Worm (Caenorhabditis elegans) whole organism, young adult: ENCODE measurements around the gene srr-10.

Source experiments
- B0035.1 ChIP-seq: sonication (generic microtip); optimal IDR thresholded peaks from 2 replicates; lab custom pipeline; 2016; ENCODE audit warnings: missing genetic modification characterization, mild to moderate bottlenecking, missing compliant biosample characterization, missing genotype, missing genetic modification reagents
- B0261.1 ChIP-seq: sonication (generic microtip); optimal IDR thresholded peaks from 2 replicates; lab custom pipeline; 2016; ENCODE audit warnings: mild to moderate bottlenecking, missing genetic modification characterization, moderate library complexity, missing compliant biosample characterization
- B0336.3 ChIP-seq: fragments of 200-800 bp; sonication (Bioruptor generic); IDR thresholded peaks from 2 replicates; pipeline ENCODE4 v1.3.6; 2022; ENCODE audit warnings: missing genetic modification characterization, missing compliant biosample characterization
- C06A6.2 ChIP-seq: fragments of 200-800 bp; sonication (Bioruptor generic); conservative IDR thresholded peaks from 2 replicates; pipeline ENCODE4 v1.3.6; 2022; ENCODE audit warnings: missing genetic modification characterization, missing compliant biosample characterization
- D2030.7 ChIP-seq: fragments of 200-800 bp; sonication (Bioruptor generic); IDR thresholded peaks from 2 replicates; pipeline ENCODE4 v1.3.6; 2022; ENCODE audit warnings: missing genetic modification reagents, missing genetic modification characterization, missing compliant biosample characterization
- F33H1.4 ChIP-seq: fragments of 200-800 bp; sonication (Bioruptor generic); IDR thresholded peaks from 2 replicates; pipeline ENCODE4 v1.3.6; 2022; ENCODE audit warnings: missing genetic modification reagents, missing genetic modification characterization, missing compliant biosample characterization
- F57A8.1 ChIP-seq: fragments of 200-800 bp; sonication (Bioruptor generic); optimal IDR thresholded peaks from 2 replicates; lab custom pipeline; 2018; ENCODE audit warnings: mild to moderate bottlenecking, missing genetic modification characterization, moderate library complexity, missing compliant biosample characterization
- K12H6.12 ChIP-seq: fragments of 200-800 bp; sonication (Bioruptor generic); optimal IDR thresholded peaks from 2 replicates; lab custom pipeline; 2018; ENCODE audit warnings: mild to moderate bottlenecking, missing genetic modification characterization, missing compliant biosample characterization
- Y53G8AR.9 ChIP-seq: fragments of 200-800 bp; sonication (Bioruptor generic); conservative IDR thresholded peaks from 2 replicates; pipeline ENCODE4 v1.3.6; 2022; ENCODE audit warnings: missing genetic modification reagents, missing genetic modification characterization, missing compliant biosample characterization
- Y79H2A.3 ChIP-seq: fragments of 200-800 bp; sonication (Bioruptor generic); conservative IDR thresholded peaks from 2 replicates; pipeline ENCODE4 v1.3.6; 2022; ENCODE audit warnings: missing genetic modification reagents, missing genetic modification characterization, missing compliant biosample characterization
- aptf-2 ChIP-seq: fragments of 200-800 bp; sonication (Bioruptor generic); conservative IDR thresholded peaks from 2 replicates; pipeline ENCODE4 v1.3.6; 2022; ENCODE audit warnings: missing genetic modification reagents, missing genetic modification characterization, missing compliant biosample characterization
- athp-1 ChIP-seq: sonication (generic microtip); optimal IDR thresholded peaks from 2 replicates; lab custom pipeline; 2017; ENCODE audit warnings: mild to moderate bottlenecking, missing genetic modification characterization, missing compliant biosample characterization
- attf-6 ChIP-seq: fragments of 200-800 bp; sonication (Bioruptor generic); IDR thresholded peaks from 2 replicates; pipeline ENCODE4 v1.3.6; 2022; ENCODE audit warnings: missing genetic modification reagents, missing genetic modification characterization, missing compliant biosample characterization
- bed-2 ChIP-seq: fragments of 200-800 bp; sonication (Bioruptor generic); IDR thresholded peaks from 2 replicates; pipeline ENCODE4 v1.3.6; 2022; ENCODE audit warnings: missing genetic modification reagents, missing genetic modification characterization, missing compliant biosample characterization
- cebp-2 ChIP-seq: fragments of 200-800 bp; sonication (Bioruptor generic); IDR thresholded peaks from 2 replicates; pipeline ENCODE4 v1.3.6; 2022; ENCODE audit warnings: missing genetic modification characterization, missing compliant biosample characterization
- ceh-27 ChIP-seq: fragments of 200-800 bp; sonication (Bioruptor generic); optimal IDR thresholded peaks from 2 replicates; lab custom pipeline; 2018; ENCODE audit warnings: mild to moderate bottlenecking, missing genetic modification characterization, moderate library complexity, missing compliant biosample characterization
- chd-7 ChIP-seq: sonication (generic microtip); optimal IDR thresholded peaks from 2 replicates; lab custom pipeline; 2016; ENCODE audit warnings: mild to moderate bottlenecking, missing genetic modification characterization, moderate library complexity, missing compliant biosample characterization
- dox-1 ChIP-seq: fragments of 200-800 bp; sonication (Bioruptor generic); IDR thresholded peaks from 2 replicates; pipeline ENCODE4 v1.3.6; 2022; ENCODE audit warnings: missing genetic modification reagents, missing genetic modification characterization, missing compliant biosample characterization
- egl-18 ChIP-seq: fragments of 200-800 bp; sonication (Bioruptor generic); IDR thresholded peaks from 2 replicates; pipeline ENCODE4 v1.3.6; 2022; ENCODE audit warnings: missing genetic modification reagents, missing genetic modification characterization, missing compliant biosample characterization
- egl-44 ChIP-seq: fragments of 200-800 bp; sonication (Bioruptor generic); IDR thresholded peaks from 2 replicates; pipeline ENCODE4 v1.3.6; 2022; ENCODE audit warnings: missing genetic modification reagents, missing genetic modification characterization, missing compliant biosample characterization
- hlh-12 ChIP-seq: sonication (generic microtip); optimal IDR thresholded peaks from 2 replicates; lab custom pipeline; 2016; ENCODE audit warnings: missing genetic modification characterization, missing compliant biosample characterization
- hlh-26 ChIP-seq: fragments of 200-800 bp; sonication (Bioruptor generic); conservative IDR thresholded peaks from 2 replicates; pipeline ENCODE4 v1.3.6; 2022; ENCODE audit warnings: missing genetic modification reagents, missing genetic modification characterization, missing compliant biosample characterization
- hsf-1 ChIP-seq: fragments of 200-800 bp; sonication (Bioruptor generic); IDR thresholded peaks from 2 replicates; pipeline ENCODE4 v1.3.6; 2022; ENCODE audit warnings: missing genetic modification reagents, missing genetic modification characterization, missing compliant biosample characterization
- let-526 ChIP-seq: fragments of 200-800 bp; sonication (Bioruptor generic); IDR thresholded peaks from 2 replicates; pipeline ENCODE4 v1.3.6; 2022; ENCODE audit warnings: missing genetic modification reagents, missing genetic modification characterization, missing compliant biosample characterization
- let-607 ChIP-seq, 2 experiments: fragments of 200-800 bp in 1 of 2; sonication (Bioruptor generic) in 1 of 2; sonication (generic microtip) in 1 of 2; optimal IDR thresholded peaks; 2 replicates each; lab custom pipeline; 2016 to 2018; ENCODE audit warnings: mild to moderate bottlenecking in 2 of 2, missing compliant biosample characterization in 2 of 2, missing genetic modification characterization in 2 of 2, moderate library complexity in 2 of 2, missing genotype in 1 of 2
- lin-35 ChIP-seq, 3 experiments: fragments of 150-350 bp in 2 of 3; sonication (generic microtip) in 1 of 3; optimal IDR thresholded peaks; 2 replicates each; lab custom pipeline; 2014 to 2018; ENCODE audit warnings: missing biosample characterization in 3 of 3, missing genetic modification characterization in 3 of 3, missing genetic modification reagents in 3 of 3
- lin-54 ChIP-seq: fragments of 200-800 bp; sonication (Bioruptor generic); optimal IDR thresholded peaks from 2 replicates; lab custom pipeline; 2018; ENCODE audit warnings: mild to moderate bottlenecking, missing genetic modification characterization, missing compliant biosample characterization
- lsl-1 ChIP-seq: fragments of 200-800 bp; sonication (Bioruptor generic); optimal IDR thresholded peaks from 2 replicates; lab custom pipeline; 2018; ENCODE audit warnings: mild to moderate bottlenecking, missing genetic modification characterization, moderate library complexity, missing compliant biosample characterization
- madf-3 ChIP-seq: fragments of 200-800 bp; sonication (Bioruptor generic); IDR thresholded peaks from 2 replicates; pipeline ENCODE4 v1.3.6; 2022; ENCODE audit warnings: missing genetic modification reagents, missing genetic modification characterization, missing compliant biosample characterization
- madf-6 ChIP-seq: fragments of 200-800 bp; sonication (Bioruptor generic); IDR thresholded peaks from 2 replicates; pipeline ENCODE4 v1.3.6; 2022; ENCODE audit warnings: missing genetic modification reagents, missing genetic modification characterization, missing compliant biosample characterization
- madf-8 ChIP-seq: fragments of 200-800 bp; sonication (Bioruptor generic); conservative IDR thresholded peaks from 2 replicates; pipeline ENCODE4 v1.3.6; 2022; ENCODE audit warnings: missing genetic modification reagents, missing genetic modification characterization, missing compliant biosample characterization
- mcd-1 ChIP-seq: fragments of 200-800 bp; sonication (Bioruptor generic); IDR thresholded peaks from 2 replicates; pipeline ENCODE4 v1.3.6; 2022; ENCODE audit warnings: missing genetic modification reagents, missing genetic modification characterization, missing compliant biosample characterization
- nhr-120 ChIP-seq: fragments of 200-800 bp; sonication (Bioruptor generic); IDR thresholded peaks from 2 replicates; pipeline ENCODE4 v1.3.6; 2022; ENCODE audit warnings: missing genetic modification characterization, missing compliant biosample characterization
- nhr-27 ChIP-seq: fragments of 200-800 bp; sonication (Bioruptor generic); optimal IDR thresholded peaks from 2 replicates; lab custom pipeline; 2018; ENCODE audit warnings: mild to moderate bottlenecking, missing genetic modification characterization, moderate library complexity, missing compliant biosample characterization
- repo-1 ChIP-seq: sonication (generic microtip); optimal IDR thresholded peaks from 2 replicates; lab custom pipeline; 2017; ENCODE audit warnings: mild to moderate bottlenecking, missing genetic modification characterization, missing compliant biosample characterization
- sdz-38 ChIP-seq: sonication (generic microtip); optimal IDR thresholded peaks from 2 replicates; lab custom pipeline; 2016; ENCODE audit warnings: missing genotype, missing genetic modification characterization, missing compliant biosample characterization
- snpc-3.4 ChIP-seq: sonication (generic microtip); optimal IDR thresholded peaks from 2 replicates; lab custom pipeline; 2017; ENCODE audit warnings: missing genetic modification characterization, mild to moderate bottlenecking, missing compliant biosample characterization, antibody characterized with exemption, moderate library complexity, missing genotype, missing genetic modification reagents
- tbp1 ChIP-seq: fragments of 200-800 bp; sonication (Bioruptor generic); optimal IDR thresholded peaks from 2 replicates; lab custom pipeline; 2018; ENCODE audit warnings: mild to moderate bottlenecking, missing genetic modification characterization, missing compliant biosample characterization
- tlf-1 ChIP-seq: fragments of 200-800 bp; sonication (Bioruptor generic); optimal IDR thresholded peaks from 2 replicates; lab custom pipeline; 2018; ENCODE audit warnings: mild to moderate bottlenecking, missing genetic modification characterization, missing compliant biosample characterization
- xnd-1 ChIP-seq: sonication (generic microtip); optimal IDR thresholded peaks from 2 replicates; lab custom pipeline; 2016; ENCODE audit warnings: missing genotype, missing genetic modification reagents, missing genetic modification characterization, missing compliant biosample characterization
- ztf-3 ChIP-seq: fragments of 200-800 bp; sonication (Bioruptor generic); optimal IDR thresholded peaks from 2 replicates; lab custom pipeline; 2018; ENCODE audit warnings: mild to moderate bottlenecking, missing genetic modification characterization, missing compliant biosample characterization
- ztf-6 ChIP-seq: fragments of 200-800 bp; sonication (Bioruptor generic); IDR thresholded peaks from 2 replicates; pipeline ENCODE4 v1.3.6; 2022; ENCODE audit warnings: missing genetic modification reagents, missing genetic modification characterization, missing compliant biosample characterization

srr-10 gene

DNA sequence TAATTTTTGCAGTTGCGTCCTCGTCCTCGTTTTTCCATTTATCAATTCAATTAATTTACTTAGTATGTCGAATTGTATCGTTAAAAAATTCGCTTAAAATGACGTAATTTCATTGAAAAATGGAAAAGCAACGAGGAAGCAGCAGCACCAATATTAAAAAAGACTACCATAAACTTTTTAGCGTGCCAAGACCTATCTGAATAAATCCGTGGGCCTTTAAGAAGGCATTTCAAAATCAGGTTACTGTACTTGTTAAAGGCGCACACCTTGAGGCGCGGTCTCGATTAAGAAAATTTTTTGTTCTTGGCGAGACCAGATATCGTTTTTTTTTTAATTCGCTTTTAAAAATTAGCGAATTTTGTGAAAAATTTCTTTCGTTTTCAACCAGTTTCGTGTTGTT lies 38.2 kb downstream of the srr-10 start:
- no peak for TF ChIP-seq egl-18 (GFP tag; lab: Robert Waterston, UW)
- peak; percentile 57 for TF ChIP-seq F33H1.4 (GFP tag; lab: Robert Waterston, UW)
- TF ChIP-seq tlf-1 (GFP tag; lab: Kevin White, UChicago): no peak
- TF ChIP-seq cebp-2 (GFP tag; lab: Robert Waterston, UW): no peak
- TF ChIP-seq xnd-1: peak; percentile 20
- peak; percentile 71 for TF ChIP-seq lsl-1 (GFP tag; lab: Kevin White, UChicago)
- no peak for TF ChIP-seq bed-2 (GFP tag; lab: Robert Waterston, UW)

DNA sequence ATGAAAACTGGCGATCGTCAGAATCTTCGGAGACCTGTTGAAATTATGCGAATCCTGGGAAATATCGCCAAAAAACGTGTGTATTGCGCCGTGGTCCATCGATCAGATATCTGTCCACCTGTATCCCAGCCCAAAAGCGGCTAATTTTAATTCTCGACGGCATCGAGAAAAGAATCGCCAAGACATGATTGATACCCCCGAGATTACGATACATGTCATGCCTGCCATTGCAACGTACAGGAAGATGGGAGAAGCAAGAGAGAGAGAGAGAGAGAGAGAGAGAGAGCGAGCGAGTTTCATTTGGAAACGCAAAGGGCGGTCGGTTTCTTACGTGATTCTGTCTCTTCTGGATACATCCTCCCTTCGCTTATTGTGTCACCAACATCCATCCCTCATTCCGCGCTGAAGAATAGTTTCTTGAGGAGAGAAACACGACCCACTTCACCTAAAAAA lies 38.8 kb downstream of the srr-10 start, which contains the start of gene grl-10:
TSS of gene grl-10 (plus strand) at position 403 of the 453 bp plus-strand sequence.
- no peak for TF ChIP-seq F57A8.1
- TF ChIP-seq ceh-27: peak; percentile 11
- TF ChIP-seq lin-35 (GFP tag; optimal IDR thresholded peaks at IDR 0.05; lab: Kevin White, UChicago): no peak

DNA sequence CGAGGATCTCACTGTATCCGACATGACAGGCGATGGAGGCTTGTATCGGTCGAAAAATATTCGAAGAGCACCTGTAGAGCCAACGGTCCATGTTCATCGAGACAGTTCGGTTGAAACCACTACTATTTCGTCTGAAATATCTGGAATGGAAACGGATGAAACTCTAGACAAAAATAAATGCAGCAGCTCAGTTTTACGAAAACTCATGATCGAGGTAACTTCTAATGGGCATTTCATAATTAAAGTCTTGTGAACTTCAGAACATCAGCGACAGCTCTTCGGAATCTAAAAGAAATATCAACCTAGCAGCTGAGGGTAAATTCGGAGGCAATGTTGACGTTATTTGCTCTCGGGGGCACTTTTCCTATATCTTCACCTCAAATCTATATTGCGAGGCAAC lies 39.8 kb downstream of the srr-10 start:
- TF ChIP-seq B0035.1 (tag; lab: Kevin White, UChicago) (no peak), madf-6 (GFP tag; lab: Robert Waterston, UW) (peak; percentile 48; the same call in 1 of the 2 replicates), tlf-1 (GFP tag; lab: Kevin White, UChicago) (peak; percentile 20), repo-1 (no peak), xnd-1 (no peak), ztf-3 (GFP tag; lab: Kevin White, UChicago) (no peak), Y79H2A.3 (GFP tag; lab: Robert Waterston, UW) (no peak), hsf-1 (0 out of 2 replicates have a peak, but pooled peaks have one; percentile 66), madf-8 (GFP tag; lab: Robert Waterston, UW) (no peak), lin-54 (GFP tag; lab: Kevin White, UChicago) (peak; percentile 2), dox-1 (GFP tag; lab: Robert Waterston, UW) (peak; percentile 28; the same call in 1 of the 2 replicates), F33H1.4 (GFP tag; lab: Robert Waterston, UW) (peak; percentile 8; the same call in 1 of the 2 replicates), mcd-1 (GFP tag; lab: Robert Waterston, UW) (peak; percentile 21; the same call in 1 of the 2 replicates), sdz-38 (tag; lab: Kevin White, UChicago) (no peak), let-526 (GFP tag; lab: Robert Waterston, UW) (no peak), Y53G8AR.9 (GFP tag; lab: Robert Waterston, UW) (0 out of 2 replicates have a peak, but pooled peaks have one; percentile 27), attf-6 (GFP tag; lab: Robert Waterston, UW) (peak; percentile 16; the same call in 1 of the 2 replicates), B0336.3 (peak; percentile 75), aptf-2 (GFP tag; lab: Robert Waterston, UW) (no peak), snpc-3.4 (no peak), nhr-27 (tag; lab: Kevin White, UChicago) (no peak)

ce11 chrV:7776029-7776628 lies 40.7 kb downstream of the srr-10 start, which contains the start of the genes rpl-39 and rps-30:
Gene rpl-39, minus strand, starts transcription at chrV:7776079.
Gene rps-30, plus strand, starts transcription at chrV:7776578.
- TF ChIP-seq C06A6.2 (GFP tag; lab: Robert Waterston, UW): no peak
- TF ChIP-seq chd-7 (tag; lab: Kevin White, UChicago): no peak
- TF ChIP-seq B0336.3: no peak
- TF ChIP-seq lin-54 (GFP tag; lab: Kevin White, UChicago): peak; percentile 71
- TF ChIP-seq hlh-12 (tag; lab: Kevin White, UChicago): no peak
- TF ChIP-seq dox-1 (GFP tag; lab: Robert Waterston, UW): no peak; the same call in 1 of the 2 replicates
- no peak for TF ChIP-seq K12H6.12 (tag; lab: Kevin White, UChicago)
- no peak for TF ChIP-seq nhr-120 (GFP tag; lab: Robert Waterston, UW)
- TF ChIP-seq D2030.7 (GFP tag; lab: Robert Waterston, UW): peak; percentile 74
- TF ChIP-seq B0035.1 (tag; lab: Kevin White, UChicago): no peak
- TF ChIP-seq B0261.1 (tag; lab: Kevin White, UChicago): no peak
- no peak for TF ChIP-seq ztf-6 (GFP tag; lab: Robert Waterston, UW)
- no peak for TF ChIP-seq egl-44 (GFP tag; lab: Robert Waterston, UW)
- TF ChIP-seq athp-1 (tag; lab: Kevin White, UChicago): peak; percentile 4
- peak; percentile 79; the same call in 1 of the 2 replicates for TF ChIP-seq madf-3 (GFP tag; lab: Robert Waterston, UW)
- TF ChIP-seq tbp1 (GFP tag; lab: Kevin White, UChicago): peak; percentile 56
- TF ChIP-seq let-607 (tag; optimal IDR thresholded peaks at IDR 0.05; lab: Kevin White, UChicago): peak in 1 of 2 experiments; percentile 22
- no peak for TF ChIP-seq hlh-26 (GFP tag; lab: Robert Waterston, UW)
